Worm (Caenorhabditis elegans): ENCODE data around the gene Y57G11C.499.

ce11 chrIV:14800931-14801330, 46.2 kb upstream of the Y57G11C.499 start:
- TF ChIP-seq pqm-1 (tag; optimal IDR thresholded peaks at IDR 0.05) (no peak), nhr-76 (tag; optimal IDR thresholded peaks at IDR 0.05) (no peak), pha-4 (tag; optimal IDR thresholded peaks at IDR 0.05) (no peak)
